Worm (Caenorhabditis elegans): ENCODE measurements around the gene gcy-34.

Gene gcy-34

DNA sequence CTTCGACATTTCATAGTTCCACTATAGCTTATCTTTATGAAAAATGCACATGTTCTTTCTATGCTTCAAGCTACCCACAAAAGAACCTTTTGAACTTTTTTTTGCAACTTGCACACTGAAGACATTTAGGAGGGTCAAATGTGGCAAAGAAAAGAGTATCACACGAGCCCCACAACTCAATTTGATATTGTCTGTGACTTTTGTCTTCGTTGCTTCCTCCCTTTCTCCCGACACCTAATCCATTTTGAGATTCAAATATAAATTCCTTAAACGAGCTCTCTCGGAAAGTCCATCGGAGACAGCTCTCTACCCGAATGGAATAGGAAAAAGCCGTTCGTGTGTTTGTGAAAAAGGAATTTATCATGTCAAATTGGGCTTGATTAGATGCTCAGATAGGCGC, 35.4 kb downstream of the gcy-34 start:
- TF ChIP-seq C34F6.9 (tag; optimal IDR thresholded peaks at IDR 0.05), result no peak
- no peak for TF ChIP-seq fos-1 (tag; optimal IDR thresholded peaks at IDR 0.05)
- no peak for TF ChIP-seq dmd-4 (tag; optimal IDR thresholded peaks at IDR 0.05)
- TF ChIP-seq Y55F3AM.14 (GFP tag; optimal IDR thresholded peaks at IDR 0.05), result no peak
- TF ChIP-seq unc-39 (tag; optimal IDR thresholded peaks at IDR 0.05), result no peak
- TF ChIP-seq gmeb-1 (tag; optimal IDR thresholded peaks at IDR 0.05), result no peak
- no peak for TF ChIP-seq sma-3 (GFP tag; optimal IDR thresholded peaks at IDR 0.05)
- TF ChIP-seq F13H6.1 (tag; optimal IDR thresholded peaks at IDR 0.05), result no peak
- no peak for TF ChIP-seq nhr-129 (tag; optimal IDR thresholded peaks at IDR 0.05)
- no peak for TF ChIP-seq lin-39 (tag; optimal IDR thresholded peaks at IDR 0.05)
- no peak for TF ChIP-seq unc-62 (GFP tag; optimal IDR thresholded peaks at IDR 0.05)
- no peak for TF ChIP-seq nhr-12 (tag; optimal IDR thresholded peaks at IDR 0.05)
- TF ChIP-seq blmp-1 (tag; optimal IDR thresholded peaks at IDR 0.05; ENCODE audit: insufficient read depth), result no peak
- no peak for TF ChIP-seq ztf-4 (tag; optimal IDR thresholded peaks at IDR 0.05)
- TF ChIP-seq lin-11 (tag; optimal IDR thresholded peaks at IDR 0.05), result no peak

- TF ChIP-seq sma-9 (GFP tag; optimal IDR thresholded peaks at IDR 0.05), result peak; percentile 13
- TF ChIP-seq sma-9 (tag; optimal IDR thresholded peaks at IDR 0.05), result no peak
- peak; percentile 19 for TF ChIP-seq F13H6.1 (tag; optimal IDR thresholded peaks at IDR 0.05)
- TF ChIP-seq ceh-82 (tag; optimal IDR thresholded peaks at IDR 0.05), result no peak
- no peak for TF ChIP-seq dmd-4 (tag; optimal IDR thresholded peaks at IDR 0.05)
- TF ChIP-seq peb-1 (tag; optimal IDR thresholded peaks at IDR 0.05), result no peak
- no peak for TF ChIP-seq sma-3 (GFP tag; optimal IDR thresholded peaks at IDR 0.05)
- peak; percentile 54 for TF ChIP-seq sem-4 (tag; optimal IDR thresholded peaks at IDR 0.05)
- TF ChIP-seq nhr-10 (tag; optimal IDR thresholded peaks at IDR 0.05), result no peak
- TF ChIP-seq ZK546.5 (tag; optimal IDR thresholded peaks at IDR 0.05), result no peak
- peak; percentile 75 for TF ChIP-seq mab-5 (tag; optimal IDR thresholded peaks at IDR 0.05)
- TF ChIP-seq nhr-237 (tag; optimal IDR thresholded peaks at IDR 0.05), result no peak
Measured at ce11 chrV:13345867-13346328, 39.8 kb downstream of the gcy-34 start, which contains the start of gene twk-43. Gene twk-43 (plus strand): TSS chrV:13346278.

ce11 chrV:13342235-13342634, 43.5 kb downstream of the gcy-34 start:
- TF ChIP-seq mdl-1 (tag; optimal IDR thresholded peaks at IDR 0.05), result no peak
- TF ChIP-seq nhr-25 (tag; optimal IDR thresholded peaks at IDR 0.05), result no peak
- TF ChIP-seq ztf-11 (tag; optimal IDR thresholded peaks at IDR 0.05), result no peak
- TF ChIP-seq sma-9 (GFP tag; optimal IDR thresholded peaks at IDR 0.05), result no peak
- no peak for TF ChIP-seq sma-9 (tag; optimal IDR thresholded peaks at IDR 0.05)
- no peak for TF ChIP-seq ceh-82 (tag; optimal IDR thresholded peaks at IDR 0.05)
- no peak for TF ChIP-seq nhr-11 (tag; optimal IDR thresholded peaks at IDR 0.05)
- TF ChIP-seq R02D3.7 (tag; optimal IDR thresholded peaks at IDR 0.05), result no peak
- no peak for TF ChIP-seq C34F6.9 (tag; optimal IDR thresholded peaks at IDR 0.05)
- TF ChIP-seq ZK546.5 (tag; optimal IDR thresholded peaks at IDR 0.05), result no peak

DNA sequence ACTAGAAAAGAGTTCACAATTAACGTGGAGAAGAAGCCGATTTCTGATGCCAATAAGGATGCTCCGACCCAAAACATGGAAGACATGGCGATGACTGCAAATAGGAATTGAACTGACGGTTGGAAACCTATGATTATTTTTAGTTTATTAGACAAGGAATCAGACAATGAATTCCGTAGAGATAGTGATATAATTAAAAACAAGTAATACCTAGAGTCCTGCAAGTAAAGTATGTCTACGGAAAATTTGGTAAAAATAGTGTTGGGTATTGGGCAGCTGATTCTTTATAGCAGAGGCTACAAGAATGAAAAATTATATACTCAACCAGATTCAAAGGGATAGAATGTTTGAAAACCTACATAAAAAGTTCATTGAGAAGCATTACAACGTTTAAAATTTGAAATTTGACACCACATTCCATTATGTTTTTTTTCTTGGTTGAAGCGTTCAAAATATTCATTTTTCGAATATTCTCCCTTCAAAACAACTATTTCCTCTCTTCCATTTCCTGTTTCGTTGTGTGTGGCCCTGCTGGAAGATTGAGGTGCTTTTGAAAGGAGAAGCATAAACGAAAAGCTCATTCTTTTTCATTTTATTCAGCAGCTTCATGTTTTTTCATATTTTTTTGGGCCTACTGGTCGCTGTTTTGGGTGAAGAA, 45.9 kb downstream of the gcy-34 start, which contains the start of the genes str-4 and lgc-48:
Gene str-4, minus strand, starts transcription at position 101 of the 658 bp plus-strand sequence.
Gene lgc-48, plus strand, starts transcription at position 608 of the 658 bp plus-strand sequence.
- TF ChIP-seq ceh-16 (tag; optimal IDR thresholded peaks at IDR 0.05) (no peak), nhr-10 (tag; optimal IDR thresholded peaks at IDR 0.05) (no peak), egl-27 (tag; optimal IDR thresholded peaks at IDR 0.05) (no peak), aly-2 (tag; optimal IDR thresholded peaks at IDR 0.05) (no peak), ztf-1 (GFP tag; conservative IDR thresholded peaks at IDR 0.05) (no peak), ZK546.5 (tag; optimal IDR thresholded peaks at IDR 0.05) (no peak), C34F6.9 (tag; optimal IDR thresholded peaks at IDR 0.05) (no peak), ztf-4 (tag; optimal IDR thresholded peaks at IDR 0.05) (no peak), nhr-25 (tag; optimal IDR thresholded peaks at IDR 0.05) (no peak), gmeb-1 (tag; optimal IDR thresholded peaks at IDR 0.05) (no peak), crh-2 (tag; optimal IDR thresholded peaks at IDR 0.05) (no peak), nhr-237 (tag; optimal IDR thresholded peaks at IDR 0.05) (no peak), snpc-4 (tag; optimal IDR thresholded peaks at IDR 0.05) (no peak), peb-1 (tag; optimal IDR thresholded peaks at IDR 0.05) (no peak), ztf-11 (tag; optimal IDR thresholded peaks at IDR 0.05) (no peak), dmd-4 (tag; optimal IDR thresholded peaks at IDR 0.05) (no peak), sma-3 (GFP tag; optimal IDR thresholded peaks at IDR 0.05) (no peak)

Measured in whole organism, L2 larva.